Worm (Caenorhabditis elegans): Measurements from ENCODE around the gene srx-135.

Gene srx-135

DNA sequence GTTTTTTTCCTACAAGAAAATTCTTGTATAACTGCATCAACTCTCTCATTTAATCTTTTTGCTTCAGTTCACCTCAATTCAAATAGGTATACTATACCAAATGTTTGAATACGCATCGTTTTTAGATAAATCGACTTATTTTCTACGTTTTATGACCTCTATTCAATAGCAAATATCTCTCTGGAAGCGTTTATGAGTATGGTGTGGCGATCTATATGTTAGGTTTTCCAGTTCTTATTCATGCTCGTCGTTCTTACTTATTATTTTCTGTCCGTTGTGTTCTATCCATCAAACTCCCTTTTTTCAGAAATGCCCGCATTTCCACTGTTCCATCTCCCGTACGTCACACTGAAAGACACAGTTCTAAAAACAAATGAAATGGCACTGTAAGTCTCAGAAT, 21.6 kb downstream of the srx-135 start, which contains the start of gene T22G5.3:
Gene T22G5.3, plus strand, starts transcription at position 301 of the 400 bp plus-strand sequence.
- TF ChIP-seq W03F9.2 (tag; optimal IDR thresholded peaks at IDR 0.05) (no peak), him-1 (tag; optimal IDR thresholded peaks at IDR 0.05) (no peak), dao-5 (tag; optimal IDR thresholded peaks at IDR 0.05) (no peak)

DNA sequence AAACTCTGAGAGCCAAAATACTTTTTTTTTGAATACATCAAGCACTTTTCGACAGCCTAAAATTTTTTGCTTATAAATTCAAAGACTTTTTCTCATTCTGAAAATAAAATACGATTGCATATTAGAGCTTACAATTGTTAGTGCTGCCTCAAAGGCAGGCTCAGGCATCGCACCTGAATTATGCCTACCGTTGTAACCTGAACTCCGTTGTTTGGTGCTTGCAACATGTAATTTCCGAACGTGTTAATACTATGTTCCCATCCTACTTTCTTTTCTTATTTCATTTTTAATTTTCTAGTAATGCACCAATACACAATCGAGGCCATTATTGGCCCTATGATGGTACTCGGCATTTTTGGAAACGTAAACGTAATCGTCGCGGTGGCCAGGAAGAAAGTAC, 28.4 kb downstream of the srx-135 start, which contains the start of gene srsx-19:
Gene srsx-19, plus strand, starts transcription at position 301 of the 400 bp plus-strand sequence.
- TF ChIP-seq him-1 (tag; optimal IDR thresholded peaks at IDR 0.05): no peak
- no peak for TF ChIP-seq dao-5 (tag; optimal IDR thresholded peaks at IDR 0.05)
- TF ChIP-seq W03F9.2 (tag; optimal IDR thresholded peaks at IDR 0.05): no peak

DNA sequence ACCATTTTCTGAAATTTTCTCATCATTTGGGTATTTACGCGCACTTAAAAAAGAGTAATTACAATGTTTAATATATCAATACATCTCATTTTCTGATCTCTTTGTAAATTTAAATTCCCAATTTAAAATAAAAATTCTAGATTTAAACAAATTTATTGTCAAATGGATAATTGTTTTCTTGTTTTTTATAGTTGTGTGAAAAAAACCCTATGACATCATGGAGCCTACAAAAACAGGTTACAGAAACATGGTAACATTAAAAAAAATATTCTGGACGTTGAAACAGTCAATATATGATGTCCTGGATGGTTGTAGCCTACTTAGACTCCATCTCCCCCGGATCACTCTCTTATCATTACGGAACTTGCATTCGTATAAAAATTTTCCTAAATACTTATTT, 30.5 kb downstream of the srx-135 start, which contains the start of gene spp-12:
Gene spp-12, plus strand, starts transcription at position 301 of the 400 bp plus-strand sequence.
- TF ChIP-seq him-1 (tag; optimal IDR thresholded peaks at IDR 0.05) (no peak), W03F9.2 (tag; optimal IDR thresholded peaks at IDR 0.05) (no peak), dao-5 (tag; optimal IDR thresholded peaks at IDR 0.05) (no peak)

DNA sequence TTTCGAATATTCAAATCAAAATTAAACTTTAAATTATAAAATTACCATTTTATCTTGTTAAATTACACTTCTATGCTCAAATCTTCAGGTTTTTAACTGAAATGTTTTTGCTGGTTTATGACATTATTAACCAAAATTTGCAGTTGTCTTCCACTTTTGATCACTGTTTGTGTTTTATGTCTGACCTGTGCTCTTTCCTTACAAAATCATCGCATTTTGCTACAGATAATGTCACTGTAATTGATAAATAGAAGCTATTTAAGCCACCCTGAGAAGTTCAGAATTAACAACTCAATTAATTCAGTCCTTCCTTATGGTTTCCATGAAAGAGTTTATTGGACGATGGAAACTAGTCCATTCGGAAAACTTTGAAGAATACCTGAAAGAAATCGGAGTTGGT, 31.5 kb downstream of the srx-135 start, which contains the start of gene lbp-8:
Gene lbp-8, plus strand, starts transcription at position 301 of the 400 bp plus-strand sequence.
- TF ChIP-seq W03F9.2 (tag; optimal IDR thresholded peaks at IDR 0.05) (no peak), dao-5 (tag; optimal IDR thresholded peaks at IDR 0.05) (no peak), him-1 (tag; optimal IDR thresholded peaks at IDR 0.05) (no peak)

DNA sequence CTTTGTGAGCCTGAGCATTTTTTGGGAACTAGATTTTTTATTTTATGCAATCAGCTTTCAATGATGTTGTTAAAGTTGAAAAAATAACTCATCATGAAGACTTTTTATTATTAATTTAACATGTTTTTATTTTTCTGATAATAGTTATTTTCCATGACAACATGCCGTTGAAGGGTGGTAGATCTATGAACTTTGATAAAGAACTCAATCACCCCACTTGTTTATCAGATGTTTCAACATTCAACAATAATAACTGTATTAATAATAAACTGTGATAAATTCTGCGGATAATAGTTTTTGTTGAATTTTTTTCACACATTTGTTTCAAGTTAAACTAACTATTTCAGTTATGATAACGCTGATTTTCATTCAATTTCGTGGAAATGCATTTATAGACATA, 32.5 kb downstream of the srx-135 start:
- TF ChIP-seq him-1 (tag; optimal IDR thresholded peaks at IDR 0.05): no peak
- peak; percentile 12 for TF ChIP-seq W03F9.2 (tag; optimal IDR thresholded peaks at IDR 0.05)
- TF ChIP-seq dao-5 (tag; optimal IDR thresholded peaks at IDR 0.05): no peak

DNA sequence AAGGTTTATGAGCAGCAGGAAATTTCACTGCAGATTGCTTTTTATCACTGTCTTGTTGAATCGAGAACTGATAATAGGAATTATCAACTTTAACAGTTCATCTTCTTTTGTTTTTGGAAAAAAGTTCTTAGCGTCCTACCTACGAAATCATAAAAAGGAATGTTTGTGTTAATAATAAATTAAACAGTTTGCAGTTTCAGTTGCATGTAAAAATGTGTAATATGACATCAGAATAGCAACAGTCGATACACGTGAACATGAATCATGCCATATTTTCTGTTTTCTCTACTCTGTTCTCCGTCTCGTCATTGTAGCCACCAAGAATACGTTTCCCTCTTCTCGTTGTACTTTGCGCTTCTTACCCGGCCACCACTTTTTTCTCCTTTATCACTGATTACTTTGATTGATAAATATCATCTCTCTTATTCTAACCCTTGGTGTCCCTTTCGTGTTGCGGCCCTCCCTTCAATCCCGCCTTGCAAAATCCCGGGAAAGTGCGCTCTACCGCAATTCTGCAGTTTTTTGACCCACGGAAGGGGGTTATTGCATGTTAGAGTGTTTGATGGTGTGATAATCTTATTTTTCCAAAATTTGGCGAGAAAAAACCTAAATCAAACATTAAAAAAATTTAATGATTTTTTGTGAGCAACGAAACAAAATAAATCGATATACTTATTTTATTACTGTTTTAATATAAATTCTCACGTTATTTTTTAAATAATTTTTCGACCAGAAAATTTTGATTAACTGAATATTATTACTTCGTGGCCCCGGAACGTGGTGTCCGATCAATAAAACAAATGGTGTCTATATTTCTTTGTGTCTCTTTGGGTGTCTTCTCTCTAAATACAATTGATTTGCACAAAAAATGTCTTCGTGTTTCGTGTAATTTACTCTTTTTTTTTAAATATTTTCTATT, 33.7 kb downstream of the srx-135 start, which contains the start of gene sptl-3:
Gene sptl-3, plus strand, starts transcription at position 869 of the 919 bp plus-strand sequence.
- TF ChIP-seq W03F9.2 (tag; optimal IDR thresholded peaks at IDR 0.05): no peak

DNA sequence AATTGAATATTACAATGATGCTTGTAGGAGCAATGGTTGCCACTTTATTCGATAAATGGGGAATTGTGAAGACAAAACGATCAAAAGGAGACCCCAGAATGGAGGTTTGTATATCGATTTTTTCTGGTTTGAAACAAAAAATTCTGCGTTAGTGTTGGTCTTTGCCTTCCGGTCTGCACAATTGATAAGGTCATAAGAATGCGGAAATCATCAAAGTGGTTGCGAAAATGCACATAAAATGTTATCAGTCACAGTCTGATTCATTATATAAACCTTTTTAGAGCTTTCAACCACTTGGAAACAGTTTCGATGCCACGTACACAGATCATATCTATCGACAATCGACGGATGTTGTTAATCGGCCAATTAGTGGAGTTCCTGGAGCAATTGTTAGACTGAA, 34.6 kb downstream of the srx-135 start:
- no peak for TF ChIP-seq him-1 (tag; optimal IDR thresholded peaks at IDR 0.05)
- no peak for TF ChIP-seq W03F9.2 (tag; optimal IDR thresholded peaks at IDR 0.05)
- no peak for TF ChIP-seq dao-5 (tag; optimal IDR thresholded peaks at IDR 0.05)

DNA sequence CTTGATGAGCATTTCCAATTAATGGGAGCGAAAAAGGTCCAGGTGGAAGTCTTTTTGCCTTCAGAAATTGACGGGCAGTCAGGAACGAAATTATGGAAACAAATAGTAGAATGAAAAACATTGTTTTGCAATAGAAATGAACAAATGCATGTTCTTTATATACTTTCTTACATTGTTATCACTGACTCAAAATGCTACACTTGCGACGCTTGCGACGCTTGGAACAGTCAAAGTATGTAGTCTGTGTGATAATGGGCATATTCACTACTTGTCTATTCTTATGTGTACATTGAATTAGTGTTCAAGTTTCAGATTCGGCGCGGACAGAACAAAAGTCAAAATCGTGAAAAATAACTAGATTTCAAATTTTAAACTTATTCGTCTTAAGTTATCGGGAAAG, 39.4 kb downstream of the srx-135 start, which contains the start of gene cyp-35C1:
Gene cyp-35C1, minus strand, starts transcription at position 132 of the 400 bp plus-strand sequence.
- TF ChIP-seq him-1 (tag; optimal IDR thresholded peaks at IDR 0.05) (no peak), dao-5 (tag; optimal IDR thresholded peaks at IDR 0.05) (no peak), W03F9.2 (tag; optimal IDR thresholded peaks at IDR 0.05) (no peak)

DNA sequence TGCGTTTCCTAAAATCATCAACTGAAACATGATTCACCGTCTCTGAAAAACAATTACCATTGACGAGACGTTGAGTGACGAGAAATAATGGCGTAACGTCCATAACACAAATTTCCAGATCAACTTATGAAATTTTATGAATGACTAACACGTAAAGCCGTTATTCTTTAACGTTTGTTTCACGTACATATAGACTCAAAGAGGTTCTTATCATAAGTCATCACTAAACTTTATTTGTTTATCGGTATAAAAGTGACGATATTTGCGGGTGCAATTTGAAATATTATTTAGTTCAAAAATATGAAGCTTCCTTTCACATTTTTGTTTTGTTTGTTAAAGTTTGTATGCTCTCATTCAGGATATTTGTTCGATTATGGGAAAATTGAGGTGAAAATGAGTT, 40.2 kb downstream of the srx-135 start, which contains the start of gene oac-3:
Gene oac-3, plus strand, starts transcription at position 301 of the 400 bp plus-strand sequence.
- no peak for TF ChIP-seq dao-5 (tag; optimal IDR thresholded peaks at IDR 0.05)
- no peak for TF ChIP-seq him-1 (tag; optimal IDR thresholded peaks at IDR 0.05)
- TF ChIP-seq W03F9.2 (tag; optimal IDR thresholded peaks at IDR 0.05): no peak

DNA sequence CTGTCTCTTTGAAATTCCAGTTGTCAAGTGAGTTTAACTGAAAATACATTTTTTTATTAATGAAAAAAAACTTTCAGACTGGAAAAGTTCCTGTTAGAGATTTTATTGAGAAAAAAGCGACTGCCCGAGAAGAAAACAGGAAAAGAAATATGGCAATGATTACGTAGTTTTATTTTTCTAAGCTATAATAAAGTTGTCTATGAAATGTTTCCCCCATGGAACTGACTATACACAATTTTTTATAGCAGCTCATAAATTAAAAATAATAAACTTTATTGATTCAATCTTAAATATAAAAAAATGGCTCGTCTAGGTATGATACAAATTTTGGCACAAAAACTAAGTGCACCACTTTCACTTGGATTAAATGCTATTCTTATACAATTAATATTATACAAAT, 43.5 kb downstream of the srx-135 start, which contains the start of gene C06B3.1:
Gene C06B3.1, plus strand, starts transcription at position 301 of the 400 bp plus-strand sequence.
- TF ChIP-seq him-1 (tag; optimal IDR thresholded peaks at IDR 0.05): no peak
- no peak for TF ChIP-seq W03F9.2 (tag; optimal IDR thresholded peaks at IDR 0.05)
- no peak for TF ChIP-seq dao-5 (tag; optimal IDR thresholded peaks at IDR 0.05)

DNA sequence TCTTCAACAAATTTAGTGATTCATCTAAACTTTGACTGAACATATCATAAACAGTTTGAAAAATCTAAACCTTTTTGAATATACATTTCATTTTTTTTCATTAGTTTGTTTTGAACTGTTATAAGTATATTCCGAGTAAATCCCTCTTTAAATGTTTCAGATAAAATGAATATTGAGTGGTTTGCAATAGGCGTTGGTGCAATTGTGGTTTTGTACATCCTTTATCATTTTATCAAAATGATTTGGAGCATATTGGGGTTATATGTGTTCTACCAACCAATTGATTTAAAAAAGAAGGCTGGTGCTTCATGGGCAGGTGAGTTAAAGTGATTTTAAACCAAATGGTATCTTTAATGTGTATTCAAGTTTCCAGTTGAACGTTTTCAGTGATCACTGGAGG, 45.4 kb downstream of the srx-135 start, which contains the start of gene stdh-3:
Gene stdh-3, plus strand, starts transcription at position 166 of the 400 bp plus-strand sequence.
- TF ChIP-seq him-1 (tag; optimal IDR thresholded peaks at IDR 0.05): no peak
- TF ChIP-seq dao-5 (tag; optimal IDR thresholded peaks at IDR 0.05): no peak
- TF ChIP-seq W03F9.2 (tag; optimal IDR thresholded peaks at IDR 0.05): no peak

DNA sequence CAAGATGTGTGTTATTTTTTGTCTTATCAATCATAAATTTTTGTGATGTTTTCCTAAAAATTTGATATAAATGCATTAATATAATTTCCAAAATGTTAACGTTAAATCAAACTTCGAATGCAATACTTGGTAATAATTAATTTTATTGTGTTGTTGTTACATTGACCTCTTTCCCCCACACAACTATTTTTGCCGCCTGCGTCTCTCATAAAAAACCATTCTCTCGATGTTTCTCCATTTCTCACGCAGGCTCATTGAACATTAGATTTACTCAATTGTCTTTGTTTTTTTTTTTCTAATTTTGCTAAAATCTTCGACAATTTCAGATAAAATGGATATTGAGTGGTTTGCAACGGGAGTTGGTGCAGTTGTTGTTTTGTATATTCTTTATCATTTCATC, 47.2 kb downstream of the srx-135 start, which contains the start of gene stdh-1:
Gene stdh-1, plus strand, starts transcription at position 327 of the 400 bp plus-strand sequence.
- TF ChIP-seq him-1 (tag; optimal IDR thresholded peaks at IDR 0.05): no peak
- TF ChIP-seq dao-5 (tag; optimal IDR thresholded peaks at IDR 0.05): no peak
- no peak for TF ChIP-seq W03F9.2 (tag; optimal IDR thresholded peaks at IDR 0.05)

DNA sequence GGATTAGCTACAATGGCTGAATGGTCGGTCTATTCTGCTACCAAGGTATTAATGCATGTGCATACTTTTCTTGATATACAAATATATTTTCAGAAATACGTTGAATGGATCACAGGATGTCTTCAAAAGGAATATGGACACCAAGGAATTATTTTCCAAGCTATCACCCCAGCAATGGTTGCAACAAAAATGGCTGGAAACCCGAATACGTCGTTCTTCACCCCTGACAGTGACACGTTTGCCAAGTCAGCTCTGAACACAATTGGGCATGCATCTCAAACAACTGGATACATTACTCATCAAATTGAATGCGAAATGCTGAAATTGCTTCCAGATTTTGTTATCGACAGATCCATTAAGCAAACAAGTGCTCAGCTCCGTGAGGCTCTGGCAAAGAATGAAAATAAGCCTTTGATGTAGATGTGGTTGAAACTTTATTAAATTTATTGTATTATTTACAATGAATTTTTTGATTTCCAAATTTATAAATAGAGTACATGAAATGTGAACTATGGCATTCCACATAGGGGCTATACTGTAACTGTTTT, 48.6 kb downstream of the srx-135 start:
- TF ChIP-seq W03F9.2 (tag; optimal IDR thresholded peaks at IDR 0.05): no peak
- no peak for TF ChIP-seq him-1 (tag; optimal IDR thresholded peaks at IDR 0.05)
- no peak for TF ChIP-seq dao-5 (tag; optimal IDR thresholded peaks at IDR 0.05)

Measured in whole organism, L4/young adult.